Worm (Caenorhabditis elegans) whole organism, young adult: ENCODE data around the gene Y51B9A.9.

Experiments
- K11D2.4 ChIP-seq: fragments of 200-800 bp; sonication (Bioruptor generic); IDR thresholded peaks from 2 replicates; pipeline ENCODE4 v1.3.6; 2022; ENCODE audit warnings: missing genetic modification reagents, missing genetic modification characterization, missing compliant biosample characterization
- athp-1 ChIP-seq: sonication (generic microtip); optimal IDR thresholded peaks from 2 replicates; lab custom pipeline; 2017; ENCODE audit warnings: mild to moderate bottlenecking, missing genetic modification characterization, missing compliant biosample characterization
- fkh-3 ChIP-seq: sonication (generic microtip); optimal IDR thresholded peaks from 2 replicates; lab custom pipeline; 2016; ENCODE audit warnings: mild to moderate bottlenecking, missing genetic modification characterization, missing compliant biosample characterization
- madf-3 ChIP-seq: fragments of 200-800 bp; sonication (Bioruptor generic); IDR thresholded peaks from 2 replicates; pipeline ENCODE4 v1.3.6; 2022; ENCODE audit warnings: missing genetic modification reagents, missing genetic modification characterization, missing compliant biosample characterization
- nhr-80 ChIP-seq: sonication (generic microtip); optimal IDR thresholded peaks from 2 replicates; lab custom pipeline; 2016; ENCODE audit warnings: missing genetic modification characterization, missing compliant biosample characterization
- rcor-1 ChIP-seq: fragments of 200-800 bp; sonication (Bioruptor generic); IDR thresholded peaks from 2 replicates; pipeline ENCODE4 v1.3.6; 2022; ENCODE audit warnings: missing genetic modification reagents, missing genetic modification characterization, missing compliant biosample characterization

- TF ChIP-seq fkh-3 (no peak), K11D2.4 (no peak), nhr-80 (no peak), madf-3 (GFP tag; lab: Robert Waterston, UW) (no peak), rcor-1 (GFP tag; lab: Robert Waterston, UW) (no peak), athp-1 (no peak)
Observed at ce11 chrII:9403846-9404245, 6.5 kb upstream of the Y51B9A.9 start, which contains the start of gene Y51B9A.5.
